Worm (Caenorhabditis elegans) whole organism, L4 larva: Measurements from ENCODE around the gene tbc-17.

ENCODE experiments used
- Y105C5A.15 ChIP-seq: fragments of 200-800 bp; sonication (Bioruptor generic); IDR thresholded peaks from 2 replicates; pipeline ENCODE4 v1.3.6; 2022; ENCODE audit warnings: missing genetic modification characterization, missing compliant biosample characterization
- ZK546.5 ChIP-seq, 2 experiments: sonication (generic microtip); optimal IDR thresholded peaks; 2 replicates each; lab custom pipeline; 2017; ENCODE audit warnings: missing biosample characterization in 2 of 2, missing genetic modification characterization in 2 of 2
- ceh-20 ChIP-seq: fragments of 200-800 bp; sonication (Bioruptor generic); IDR thresholded peaks from 2 replicates; pipeline ENCODE4 v1.3.6; 2022; ENCODE audit warnings: missing genetic modification reagents, missing genetic modification characterization, missing compliant biosample characterization
- fos-1 ChIP-seq: fragments of 150-350 bp; optimal IDR thresholded peaks from 2 replicates; lab custom pipeline; 2014; ENCODE audit warnings: missing biosample characterization, missing genetic modification characterization
- lin-15B ChIP-seq: fragments of 150-350 bp; sonication (generic microtip); optimal IDR thresholded peaks from 3 replicates; lab custom pipeline; 2014; ENCODE audit warnings: missing biosample characterization, missing genetic modification characterization
- nhr-11 ChIP-seq: fragments of 150-350 bp; optimal IDR thresholded peaks from 2 replicates; lab custom pipeline; 2014; ENCODE audit warnings: missing biosample characterization, missing genetic modification characterization
- skn-1 ChIP-seq: fragments of 150-350 bp; optimal IDR thresholded peaks from 2 replicates; lab custom pipeline; 2014; ENCODE audit warnings: missing biosample characterization, missing genetic modification characterization
- unc-39 ChIP-seq: sonication (generic microtip); optimal IDR thresholded peaks from 2 replicates; lab custom pipeline; 2017; ENCODE audit warnings: missing biosample characterization, missing genetic modification characterization
- unc-62 ChIP-seq, 3 experiments: fragments of 150-350 bp in 1 of 3; sonication (generic microtip); optimal IDR thresholded peaks in 2 of 3; peaks in 1 of 3; 1 replicate in 1 of 3; 2 replicates in 2 of 3; lab custom pipeline; 2014 to 2017; ENCODE audit warnings: missing biosample characterization in 3 of 3, missing genetic modification characterization in 3 of 3, missing genetic modification reagents in 3 of 3, missing genotype in 1 of 3
- zag-1 ChIP-seq: fragments of 150-350 bp; optimal IDR thresholded peaks from 2 replicates; lab custom pipeline; 2014; ENCODE audit warnings: missing biosample characterization, missing genetic modification characterization

DNA sequence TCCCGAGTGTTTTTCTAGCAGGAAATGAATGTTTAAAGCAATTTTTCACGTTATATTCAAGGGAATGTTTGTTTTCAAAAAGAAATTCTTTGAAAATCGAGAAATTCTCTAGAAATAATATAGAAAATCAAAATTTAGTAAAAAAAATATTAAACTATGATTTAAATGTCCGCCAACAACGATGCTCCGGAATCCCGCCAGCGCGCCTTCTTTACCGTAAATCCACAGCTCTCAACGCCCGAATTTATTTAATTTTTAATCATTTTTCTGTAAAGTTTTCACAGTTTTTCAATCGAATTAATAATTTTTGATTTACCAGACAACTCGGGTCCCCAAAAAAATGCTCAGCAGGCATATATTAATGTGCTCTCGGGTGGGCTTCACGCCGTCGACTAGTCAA, 14.6 kb upstream of the tbc-17 start, which contains the start of the genes Y38E10A.33 and cox-10:
- no peak for TF ChIP-seq fos-1 (tag; lab: Kevin White, UChicago)
- TF ChIP-seq ZK546.5 (tag; optimal IDR thresholded peaks at IDR 0.05; lab: Kevin White, UChicago) = no peak
- TF ChIP-seq Y105C5A.15 (GFP tag; lab: Robert Waterston, UW) = no peak
- no peak for TF ChIP-seq zag-1 (tag; lab: Kevin White, UChicago)
- no peak for TF ChIP-seq unc-62 (GFP tag; optimal IDR thresholded peaks at IDR 0.05 in 1 of 2; lab: Kevin White, UChicago)
- TF ChIP-seq unc-62 (tag; optimal IDR thresholded peaks at IDR 0.05; lab: Kevin White, UChicago) = no peak
- TF ChIP-seq ceh-20 (GFP tag; lab: Robert Waterston, UW) = no peak
- TF ChIP-seq skn-1 (tag; lab: Kevin White, UChicago) = no peak
- TF ChIP-seq nhr-11 (tag; lab: Kevin White, UChicago) = no peak
- no peak for TF ChIP-seq unc-39
- no peak for TF ChIP-seq lin-15B (tag; lab: Kevin White, UChicago)
